Worm (Caenorhabditis elegans) whole organism, young adult: ENCODE measurements around the gene ptr-19.
A peak's percentile ranks its signal among the peaks of the same experiment; 100 is the strongest.

ENCODE experiments used
- B0336.3 ChIP-seq: fragments of 200-800 bp; sonication (Bioruptor generic); IDR thresholded peaks from 2 replicates; pipeline ENCODE4 v1.3.6; 2022; ENCODE audit warnings: missing genetic modification characterization, missing compliant biosample characterization
- F23B12.7 ChIP-seq: sonication (generic microtip); optimal IDR thresholded peaks from 2 replicates; lab custom pipeline; 2017; ENCODE audit warnings: missing genetic modification characterization, mild to moderate bottlenecking, missing compliant biosample characterization, antibody characterized with exemption, moderate library complexity; ENCODE audit not compliant: insufficient read depth
- F33H1.4 ChIP-seq: fragments of 200-800 bp; sonication (Bioruptor generic); IDR thresholded peaks from 2 replicates; pipeline ENCODE4 v1.3.6; 2022; ENCODE audit warnings: missing genetic modification reagents, missing genetic modification characterization, missing compliant biosample characterization
- F39B2.1 ChIP-seq: fragments of 200-800 bp; sonication (Bioruptor generic); IDR thresholded peaks from 2 replicates; pipeline ENCODE4 v1.3.6; 2022; ENCODE audit warnings: missing genetic modification reagents, missing genetic modification characterization, missing compliant biosample characterization
- F49E8.2 ChIP-seq: sonication (generic microtip); optimal IDR thresholded peaks from 3 replicates; lab custom pipeline; 2017; ENCODE audit warnings: missing genetic modification characterization, mild to moderate bottlenecking, missing compliant biosample characterization, antibody characterized with exemption, moderate library complexity; ENCODE audit not compliant: insufficient read depth
- F55B11.4 ChIP-seq: sonication (generic microtip); optimal IDR thresholded peaks from 2 replicates; lab custom pipeline; 2016; ENCODE audit warnings: missing compliant biosample characterization, missing genetic modification characterization, borderline replicate concordance; ENCODE audit not compliant: insufficient read depth
- T07F8.4 ChIP-seq: sonication (generic microtip); optimal IDR thresholded peaks from 2 replicates; lab custom pipeline; 2016; ENCODE audit warnings: mild to moderate bottlenecking, missing genetic modification characterization, moderate library complexity, missing compliant biosample characterization
- Y53F4B.3 ChIP-seq: fragments of 200-800 bp; sonication (Bioruptor generic); IDR thresholded peaks from 2 replicates; pipeline ENCODE4 v1.3.6; 2022; ENCODE audit warnings: missing genetic modification reagents, missing genetic modification characterization, missing compliant biosample characterization
- Y53G8AR.9 ChIP-seq: fragments of 200-800 bp; sonication (Bioruptor generic); conservative IDR thresholded peaks from 2 replicates; pipeline ENCODE4 v1.3.6; 2022; ENCODE audit warnings: missing genetic modification reagents, missing genetic modification characterization, missing compliant biosample characterization
- Y67H2A.10 ChIP-seq: fragments of 200-800 bp; sonication (Bioruptor generic); conservative IDR thresholded peaks from 2 replicates; pipeline ENCODE4 v1.3.6; 2022; ENCODE audit warnings: missing genetic modification reagents, missing genetic modification characterization, missing compliant biosample characterization
- ZK185.1 ChIP-seq: sonication (generic microtip); optimal IDR thresholded peaks from 2 replicates; lab custom pipeline; 2016; ENCODE audit warnings: mild to moderate bottlenecking, missing genetic modification characterization, missing compliant biosample characterization; ENCODE audit not compliant: poor library complexity, severe bottlenecking
- akir-1 ChIP-seq: fragments of 200-800 bp; sonication (Bioruptor generic); optimal IDR thresholded peaks from 2 replicates; lab custom pipeline; 2018; ENCODE audit warnings: mild to moderate bottlenecking, missing genetic modification characterization, moderate library complexity, missing compliant biosample characterization
- ama-1 ChIP-seq, 3 experiments: fragments of 150-350 bp in 1 of 3; sonication (generic microtip) in 2 of 3; optimal IDR thresholded peaks; 2 replicates each; lab custom pipeline; 2014 to 2018; ENCODE audit warnings: missing biosample characterization in 2 of 3, missing genetic modification characterization in 2 of 3, missing genetic modification reagents in 2 of 3
- attf-6 ChIP-seq: fragments of 200-800 bp; sonication (Bioruptor generic); IDR thresholded peaks from 2 replicates; pipeline ENCODE4 v1.3.6; 2022; ENCODE audit warnings: missing genetic modification reagents, missing genetic modification characterization, missing compliant biosample characterization
- cebp-1 ChIP-seq, 2 experiments: fragments of 200-800 bp in 1 of 2; sonication (Bioruptor generic) in 1 of 2; sonication (generic microtip) in 1 of 2; IDR thresholded peaks in 1 of 2; optimal IDR thresholded peaks in 1 of 2; 2 replicates each; pipeline versions ENCODE4 v1.3.6 to Lab custom; 2017 to 2022; ENCODE audit warnings: missing compliant biosample characterization in 2 of 2, missing genetic modification characterization in 2 of 2, mild to moderate bottlenecking in 1 of 2, missing genetic modification reagents in 1 of 2, moderate library complexity in 1 of 2
- cebp-2 ChIP-seq: fragments of 200-800 bp; sonication (Bioruptor generic); IDR thresholded peaks from 2 replicates; pipeline ENCODE4 v1.3.6; 2022; ENCODE audit warnings: missing genetic modification characterization, missing compliant biosample characterization
- ceh-100 ChIP-seq: fragments of 200-800 bp; sonication (Bioruptor generic); IDR thresholded peaks from 2 replicates; pipeline ENCODE4 v1.3.6; 2022; ENCODE audit warnings: missing genetic modification reagents, missing genetic modification characterization, missing compliant biosample characterization
- ceh-27 ChIP-seq: fragments of 200-800 bp; sonication (Bioruptor generic); optimal IDR thresholded peaks from 2 replicates; lab custom pipeline; 2018; ENCODE audit warnings: mild to moderate bottlenecking, missing genetic modification characterization, moderate library complexity, missing compliant biosample characterization
- ceh-58 ChIP-seq: fragments of 200-800 bp; sonication (Bioruptor generic); IDR thresholded peaks from 2 replicates; pipeline ENCODE4 v1.3.6; 2022; ENCODE audit warnings: missing genetic modification characterization, missing compliant biosample characterization
- die-1 ChIP-seq: sonication (generic microtip); optimal IDR thresholded peaks from 2 replicates; lab custom pipeline; 2016; ENCODE audit warnings: missing genotype, mild to moderate bottlenecking, missing genetic modification characterization, missing compliant biosample characterization
- egl-18 ChIP-seq: fragments of 200-800 bp; sonication (Bioruptor generic); IDR thresholded peaks from 2 replicates; pipeline ENCODE4 v1.3.6; 2022; ENCODE audit warnings: missing genetic modification reagents, missing genetic modification characterization, missing compliant biosample characterization
- ekl-4 ChIP-seq: fragments of 200-800 bp; sonication (Bioruptor generic); IDR thresholded peaks from 2 replicates; pipeline ENCODE4 v1.3.6; 2022; ENCODE audit warnings: missing genetic modification reagents, missing genetic modification characterization, missing compliant biosample characterization
- fkh-3 ChIP-seq: sonication (generic microtip); optimal IDR thresholded peaks from 2 replicates; lab custom pipeline; 2016; ENCODE audit warnings: mild to moderate bottlenecking, missing genetic modification characterization, missing compliant biosample characterization
- hmg-1.2 ChIP-seq: fragments of 200-800 bp; sonication (Bioruptor generic); IDR thresholded peaks from 2 replicates; pipeline ENCODE4 v1.3.6; 2022; ENCODE audit warnings: missing genetic modification reagents, missing genetic modification characterization, missing compliant biosample characterization
- hsf-1 ChIP-seq: fragments of 200-800 bp; sonication (Bioruptor generic); IDR thresholded peaks from 2 replicates; pipeline ENCODE4 v1.3.6; 2022; ENCODE audit warnings: missing genetic modification reagents, missing genetic modification characterization, missing compliant biosample characterization
- lag-1 ChIP-seq: fragments of 200-800 bp; sonication (Bioruptor generic); IDR thresholded peaks from 2 replicates; pipeline ENCODE4 v1.3.6; 2022; ENCODE audit warnings: missing genetic modification reagents, missing genetic modification characterization, missing compliant biosample characterization
- let-607 ChIP-seq, 2 experiments: fragments of 200-800 bp in 1 of 2; sonication (Bioruptor generic) in 1 of 2; sonication (generic microtip) in 1 of 2; optimal IDR thresholded peaks; 2 replicates each; lab custom pipeline; 2016 to 2018; ENCODE audit warnings: mild to moderate bottlenecking in 2 of 2, missing compliant biosample characterization in 2 of 2, missing genetic modification characterization in 2 of 2, moderate library complexity in 2 of 2, missing genotype in 1 of 2
- lin-26 ChIP-seq: fragments of 200-800 bp; sonication (Bioruptor generic); IDR thresholded peaks from 2 replicates; pipeline ENCODE4 v1.3.6; 2022; ENCODE audit warnings: missing genetic modification reagents, missing genetic modification characterization, missing compliant biosample characterization
- lin-54 ChIP-seq: fragments of 200-800 bp; sonication (Bioruptor generic); optimal IDR thresholded peaks from 2 replicates; lab custom pipeline; 2018; ENCODE audit warnings: mild to moderate bottlenecking, missing genetic modification characterization, missing compliant biosample characterization
- lsl-1 ChIP-seq: fragments of 200-800 bp; sonication (Bioruptor generic); optimal IDR thresholded peaks from 2 replicates; lab custom pipeline; 2018; ENCODE audit warnings: mild to moderate bottlenecking, missing genetic modification characterization, moderate library complexity, missing compliant biosample characterization
- madf-3 ChIP-seq: fragments of 200-800 bp; sonication (Bioruptor generic); IDR thresholded peaks from 2 replicates; pipeline ENCODE4 v1.3.6; 2022; ENCODE audit warnings: missing genetic modification reagents, missing genetic modification characterization, missing compliant biosample characterization
- madf-6 ChIP-seq: fragments of 200-800 bp; sonication (Bioruptor generic); IDR thresholded peaks from 2 replicates; pipeline ENCODE4 v1.3.6; 2022; ENCODE audit warnings: missing genetic modification reagents, missing genetic modification characterization, missing compliant biosample characterization
- madf-8 ChIP-seq: fragments of 200-800 bp; sonication (Bioruptor generic); conservative IDR thresholded peaks from 2 replicates; pipeline ENCODE4 v1.3.6; 2022; ENCODE audit warnings: missing genetic modification reagents, missing genetic modification characterization, missing compliant biosample characterization
- mcd-1 ChIP-seq: fragments of 200-800 bp; sonication (Bioruptor generic); IDR thresholded peaks from 2 replicates; pipeline ENCODE4 v1.3.6; 2022; ENCODE audit warnings: missing genetic modification reagents, missing genetic modification characterization, missing compliant biosample characterization
- mes-4 ChIP-seq: sonication (generic microtip); optimal IDR thresholded peaks from 2 replicates; lab custom pipeline; 2016; ENCODE audit warnings: missing genotype, missing genetic modification characterization, missing compliant biosample characterization
- nfyb-1 ChIP-seq: fragments of 200-800 bp; sonication (Bioruptor generic); IDR thresholded peaks from 2 replicates; pipeline ENCODE4 v1.3.6; 2022; ENCODE audit warnings: missing genetic modification reagents, missing genetic modification characterization, missing compliant biosample characterization
- nhr-27 ChIP-seq: fragments of 200-800 bp; sonication (Bioruptor generic); optimal IDR thresholded peaks from 2 replicates; lab custom pipeline; 2018; ENCODE audit warnings: mild to moderate bottlenecking, missing genetic modification characterization, moderate library complexity, missing compliant biosample characterization
- rcor-1 ChIP-seq: fragments of 200-800 bp; sonication (Bioruptor generic); IDR thresholded peaks from 2 replicates; pipeline ENCODE4 v1.3.6; 2022; ENCODE audit warnings: missing genetic modification reagents, missing genetic modification characterization, missing compliant biosample characterization
- snpc-1.1 ChIP-seq: sonication (generic microtip); optimal IDR thresholded peaks from 2 replicates; lab custom pipeline; 2017; ENCODE audit warnings: missing genetic modification characterization, mild to moderate bottlenecking, missing compliant biosample characterization, antibody characterized with exemption, moderate library complexity, missing genotype, missing genetic modification reagents; ENCODE audit not compliant: insufficient read depth
- snpc-1.3 ChIP-seq: sonication (generic microtip); optimal IDR thresholded peaks from 2 replicates; lab custom pipeline; 2017; ENCODE audit warnings: missing genetic modification characterization, mild to moderate bottlenecking, missing compliant biosample characterization, antibody characterized with exemption, moderate library complexity, missing genotype, missing genetic modification reagents; ENCODE audit not compliant: insufficient read depth
- somi-1 ChIP-seq: fragments of 200-800 bp; sonication (Bioruptor generic); optimal IDR thresholded peaks from 2 replicates; lab custom pipeline; 2018; ENCODE audit warnings: mild to moderate bottlenecking, missing genetic modification characterization, missing compliant biosample characterization
- tlf-1 ChIP-seq: fragments of 200-800 bp; sonication (Bioruptor generic); optimal IDR thresholded peaks from 2 replicates; lab custom pipeline; 2018; ENCODE audit warnings: mild to moderate bottlenecking, missing genetic modification characterization, missing compliant biosample characterization
- zim-3 ChIP-seq: sonication (generic microtip); optimal IDR thresholded peaks from 2 replicates; lab custom pipeline; 2017; ENCODE audit warnings: mild to moderate bottlenecking, missing genetic modification characterization, moderate library complexity, missing compliant biosample characterization

The ptr-19 gene

ce11 chrIII:10739902-10740301 is 41.8 kb upstream of the ptr-19 start (continued):
- TF ChIP-seq F55B11.4 (tag; lab: Kevin White, UChicago) (no peak), zim-3 (tag; lab: Kevin White, UChicago) (no peak), ZK185.1 (tag; lab: Kevin White, UChicago) (peak; percentile 35), rcor-1 (GFP tag; lab: Robert Waterston, UW) (0 out of 2 replicates have a peak, but pooled peaks have one; percentile 5), egl-18 (GFP tag; lab: Robert Waterston, UW) (no peak), hmg-1.2 (GFP tag; lab: Robert Waterston, UW) (peak; percentile 42; the same call in 1 of the 2 replicates), akir-1 (no peak), ceh-27 (GFP tag; lab: Kevin White, UChicago) (no peak), madf-6 (GFP tag; lab: Robert Waterston, UW) (peak; percentile 37), attf-6 (GFP tag; lab: Robert Waterston, UW) (no peak), lin-26 (GFP tag; lab: Robert Waterston, UW) (peak; percentile 76), lag-1 (no peak), madf-8 (GFP tag; lab: Robert Waterston, UW) (no peak)

- TF ChIP-seq Y67H2A.10 (GFP tag; lab: Robert Waterston, UW) (0 out of 2 replicates have a peak, but pooled peaks have one; percentile 30), cebp-1 (GFP tag; IDR thresholded peaks at IDR 0.05; lab: Robert Waterston, UW) (no peak; the same call in 1 of the 2 replicates), cebp-1 (tag; optimal IDR thresholded peaks at IDR 0.05; lab: Kevin White, UChicago) (peak; percentile 9), F23B12.7 (no peak), mcd-1 (GFP tag; lab: Robert Waterston, UW) (peak; percentile 6; the same call in 1 of the 2 replicates), B0336.3 (GFP tag; lab: Robert Waterston, UW) (peak; percentile 26; the same call in 1 of the 2 replicates), T07F8.4 (no peak), tlf-1 (GFP tag; lab: Kevin White, UChicago) (peak; percentile 46), lin-54 (GFP tag; lab: Kevin White, UChicago) (peak; percentile 39), somi-1 (no peak), lin-26 (GFP tag; lab: Robert Waterston, UW) (peak; percentile 41; the same call in 1 of the 2 replicates), ceh-100 (GFP tag; lab: Robert Waterston, UW) (0 out of 2 replicates have a peak, but pooled peaks have one; percentile 11), snpc-1.1 (tag; lab: Kevin White, UChicago) (peak; percentile 29), lsl-1 (GFP tag; lab: Kevin White, UChicago) (no peak), rcor-1 (GFP tag; lab: Robert Waterston, UW) (0 out of 2 replicates have a peak, but pooled peaks have one; percentile 29), Y53G8AR.9 (GFP tag; lab: Robert Waterston, UW) (peak; percentile 61; the same call in 1 of the 2 replicates), nfyb-1 (GFP tag; lab: Robert Waterston, UW) (0 out of 2 replicates have a peak, but pooled peaks have one; percentile 12), Y53F4B.3 (no peak), F33H1.4 (GFP tag; lab: Robert Waterston, UW) (peak; percentile 28; the same call in 1 of the 2 replicates), madf-3 (GFP tag; lab: Robert Waterston, UW) (no peak), ama-1 (optimal IDR thresholded peaks at IDR 0.05; lab: Kevin White, UChicago) (peak; percentile 60), ama-1 (GFP tag; optimal IDR thresholded peaks at IDR 0.05; lab: Kevin White, UChicago) (peak in 1 of 2 experiments; percentile 10), nhr-27 (peak; percentile 14), ceh-58 (0 out of 2 replicates have a peak, but pooled peaks have one; percentile 42), let-607 (tag; optimal IDR thresholded peaks at IDR 0.05; lab: Kevin White, UChicago) (no peak), cebp-2 (GFP tag; lab: Robert Waterston, UW) (no peak), F49E8.2 (tag; lab: Kevin White, UChicago) (peak; percentile 48), snpc-1.3 (peak; percentile 54), mes-4 (tag; lab: Kevin White, UChicago) (no peak), F39B2.1 (GFP tag; lab: Robert Waterston, UW) (0 out of 2 replicates have a peak, but pooled peaks have one; percentile 11), die-1 (no peak), ekl-4 (GFP tag; lab: Robert Waterston, UW) (0 out of 2 replicates have a peak, but pooled peaks have one; percentile 38), fkh-3 (no peak), hsf-1 (peak; percentile 66)
These were observed 41.1 kb upstream of the ptr-19 start, which contains the start of gene K01G5.8 for ce11 chrIII:10740518-10740917. TSS of gene K01G5.8 (minus strand) at chrIII:10740772.
